Fruit fly (Drosophila melanogaster) whole organism, prepupa: ENCODE data around the gene Hand.

ENCODE experiments used
- CG11294 ChIP-seq: fragments of 200-800 bp; sonication (Bioruptor generic); IDR thresholded peaks from 2 replicates; pipeline ENCODE4 v1.3.6; 2022; ENCODE audit warnings: missing biosample characterization, missing genetic modification characterization
- CG31627 ChIP-seq: fragments of 200-800 bp; sonication (Bioruptor generic); optimal IDR thresholded peaks from 3 replicates; lab custom pipeline; 2016; ENCODE audit warnings: missing biosample characterization, missing genetic modification characterization
- CG3919 ChIP-seq: fragments of 200-800 bp; sonication (Bioruptor generic); optimal IDR thresholded peaks from 3 replicates; lab custom pipeline; 2016; ENCODE audit warnings: missing biosample characterization, missing genetic modification characterization
- Gug ChIP-seq: fragments of 200-800 bp; sonication (Bioruptor generic); IDR thresholded peaks from 2 replicates; pipeline ENCODE4 v1.3.6; 2022; ENCODE audit warnings: missing biosample characterization, missing genetic modification characterization
- Hr4 ChIP-seq: fragments of 200-800 bp; sonication (Bioruptor generic); optimal IDR thresholded peaks from 3 replicates; lab custom pipeline; 2016; ENCODE audit warnings: missing biosample characterization, missing genetic modification characterization
- Sox102F ChIP-seq: fragments of 200-800 bp; sonication (Bioruptor generic); optimal IDR thresholded peaks from 2 replicates; lab custom pipeline; 2016; ENCODE audit warnings: missing biosample characterization, mild to moderate bottlenecking, missing genetic modification characterization
- achi ChIP-seq: fragments of 200-800 bp; sonication (Bioruptor generic); optimal IDR thresholded peaks from 3 replicates; lab custom pipeline; 2016; ENCODE audit warnings: missing biosample characterization, missing genetic modification characterization

DNA sequence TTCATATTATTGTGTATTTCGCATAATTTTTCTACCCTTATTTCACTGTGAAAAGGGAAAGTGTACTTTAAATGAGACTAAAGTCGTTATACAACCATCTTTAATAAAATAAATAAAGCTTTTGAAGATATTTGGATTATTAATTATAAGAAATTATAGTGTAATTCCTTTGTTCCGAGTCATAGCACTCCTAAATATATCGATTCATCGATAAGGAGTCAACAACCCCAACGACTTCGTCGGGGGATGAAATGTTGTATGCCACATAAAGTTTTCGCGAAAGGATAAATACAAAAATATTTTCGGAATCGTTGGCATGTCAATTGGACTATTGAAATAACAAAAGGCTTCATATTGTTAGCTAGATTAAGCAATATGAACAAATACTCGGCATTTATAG, 43.6 kb downstream of the Hand start, which contains the start of gene Ror:
- TF ChIP-seq Gug (GFP tag; lab: Robert Waterston, UW) (no peak), CG3919 (GFP tag; lab: Kevin White, UChicago) (no peak), Hr4 (GFP tag; lab: Kevin White, UChicago) (no peak), Sox102F (GFP tag; lab: Kevin White, UChicago) (no peak), CG11294 (GFP tag; lab: Robert Waterston, UW) (no peak), achi (GFP tag; lab: Kevin White, UChicago) (no peak), CG31627 (GFP tag; lab: Kevin White, UChicago) (no peak)
